Worm (Caenorhabditis elegans): ENCODE data around the gene C25F6.1.

Gene C25F6.1

ce11 chrX:5470111-5470745, 16.1 kb upstream of the C25F6.1 start:
- TF ChIP-seq nhr-2 (tag; optimal IDR thresholded peaks at IDR 0.05) (no peak), elt-1 (tag; optimal IDR thresholded peaks at IDR 0.05; ENCODE audit: borderline replicate concordance, insufficient read depth) (peak; percentile 40), ham-2 (GFP tag; optimal IDR thresholded peaks at IDR 0.05) (no peak), ceh-43 (GFP tag; optimal IDR thresholded peaks at IDR 0.05) (no peak)

- peak; percentile 69 for TF ChIP-seq drap-1 (GFP tag; optimal IDR thresholded peaks at IDR 0.05)
- TF ChIP-seq mab-5 (tag; optimal IDR thresholded peaks at IDR 0.05), result no peak
- TF ChIP-seq cnd-1 (tag; optimal IDR thresholded peaks at IDR 0.05), result peak; percentile 38
- no peak for TF ChIP-seq bed-3 (GFP tag; optimal IDR thresholded peaks at IDR 0.05)
- peak; percentile 88 for TF ChIP-seq nhr-2 (tag; optimal IDR thresholded peaks at IDR 0.05)
- peak; percentile 54 for TF ChIP-seq ztf-11 (tag; optimal IDR thresholded peaks at IDR 0.05)
- TF ChIP-seq M03D4.4 (tag; optimal IDR thresholded peaks at IDR 0.05), result peak; percentile 28
- peak; percentile 95 for TF ChIP-seq ham-2 (GFP tag; optimal IDR thresholded peaks at IDR 0.05)
- TF ChIP-seq lsy-2 (tag; optimal IDR thresholded peaks at IDR 0.05), result no peak
- TF ChIP-seq pha-4 (tag; optimal IDR thresholded peaks at IDR 0.05), result peak; percentile 93
- TF ChIP-seq sptf-1 (tag; optimal IDR thresholded peaks at IDR 0.05), result peak; percentile 74
- TF ChIP-seq unc-62 (GFP tag; optimal IDR thresholded peaks at IDR 0.05), result peak; percentile 72
- TF ChIP-seq mls-2 (tag; optimal IDR thresholded peaks at IDR 0.05), result peak; percentile 72
- TF ChIP-seq mep-1 (tag; optimal IDR thresholded peaks at IDR 0.05), result peak; percentile 24
- TF ChIP-seq ces-1 (GFP tag; optimal IDR thresholded peaks at IDR 0.05), result no peak
- no peak for TF ChIP-seq ceh-83 (GFP tag; optimal IDR thresholded peaks at IDR 0.05)
- TF ChIP-seq lin-13 (tag; optimal IDR thresholded peaks at IDR 0.05), result peak; percentile 84
- TF ChIP-seq unc-120 (tag; optimal IDR thresholded peaks at IDR 0.05; ENCODE audit: poor library complexity, severe bottlenecking), result peak; percentile 41
- peak; percentile 41 for TF ChIP-seq unc-39 (tag; optimal IDR thresholded peaks at IDR 0.05)
- no peak for TF ChIP-seq snpc-4 (tag; optimal IDR thresholded peaks at IDR 0.05)
- peak; percentile 86 for TF ChIP-seq hlh-1 (tag; optimal IDR thresholded peaks at IDR 0.05)
- TF ChIP-seq zip-8 (tag; optimal IDR thresholded peaks at IDR 0.05), result no peak
- TF ChIP-seq ceh-39 (tag; optimal IDR thresholded peaks at IDR 0.05), result no peak
- TF ChIP-seq tbx-8 (GFP tag; optimal IDR thresholded peaks at IDR 0.05), result peak; percentile 54
- TF ChIP-seq nhr-12 (tag; optimal IDR thresholded peaks at IDR 0.05), result peak; percentile 17
- TF ChIP-seq elt-1 (tag; optimal IDR thresholded peaks at IDR 0.05; ENCODE audit: borderline replicate concordance, insufficient read depth), result peak; percentile 63
These were observed 11.1 kb upstream of the C25F6.1 start for ce11 chrX:5475164-5475576.

- TF ChIP-seq lsy-2 (tag; optimal IDR thresholded peaks at IDR 0.05) (no peak), ceh-83 (GFP tag; optimal IDR thresholded peaks at IDR 0.05) (no peak), elt-3 (tag; optimal IDR thresholded peaks at IDR 0.05) (no peak), nhr-76 (tag; optimal IDR thresholded peaks at IDR 0.05) (no peak), lin-32 (GFP tag; optimal IDR thresholded peaks at IDR 0.05) (no peak), M03D4.4 (tag; optimal IDR thresholded peaks at IDR 0.05) (no peak), unc-39 (tag; optimal IDR thresholded peaks at IDR 0.05) (no peak), nhr-2 (tag; optimal IDR thresholded peaks at IDR 0.05) (no peak), mab-5 (tag; optimal IDR thresholded peaks at IDR 0.05) (no peak), pha-4 (tag; optimal IDR thresholded peaks at IDR 0.05) (no peak), ham-2 (GFP tag; optimal IDR thresholded peaks at IDR 0.05) (no peak), blmp-1 (tag; optimal IDR thresholded peaks at IDR 0.05) (no peak), hlh-1 (tag; optimal IDR thresholded peaks at IDR 0.05) (no peak), ceh-43 (GFP tag; optimal IDR thresholded peaks at IDR 0.05) (no peak), unc-62 (GFP tag; optimal IDR thresholded peaks at IDR 0.05) (no peak)
These were observed 9.9 kb upstream of the C25F6.1 start for ce11 chrX:5476357-5476756.

ce11 chrX:5477597-5477996, 8.7 kb upstream of the C25F6.1 start:
- TF ChIP-seq nhr-2 (tag; optimal IDR thresholded peaks at IDR 0.05), result no peak
- TF ChIP-seq sem-2 (GFP tag; optimal IDR thresholded peaks at IDR 0.05), result no peak
- TF ChIP-seq mep-1 (tag; optimal IDR thresholded peaks at IDR 0.05), result no peak
- no peak for TF ChIP-seq ztf-11 (tag; optimal IDR thresholded peaks at IDR 0.05)
- no peak for TF ChIP-seq ceh-39 (tag; optimal IDR thresholded peaks at IDR 0.05)
- no peak for TF ChIP-seq ham-2 (GFP tag; optimal IDR thresholded peaks at IDR 0.05)
- no peak for TF ChIP-seq sptf-1 (tag; optimal IDR thresholded peaks at IDR 0.05)
- no peak for TF ChIP-seq pha-4 (tag; optimal IDR thresholded peaks at IDR 0.05)
- TF ChIP-seq M03D4.4 (tag; optimal IDR thresholded peaks at IDR 0.05), result no peak
- no peak for TF ChIP-seq mab-5 (tag; optimal IDR thresholded peaks at IDR 0.05)
